Worm (Caenorhabditis elegans) whole organism, midembryonic: ENCODE results near the gene F32D8.11.

ENCODE experiments used
- ztf-23 ChIP-seq: fragments of 200-800 bp; sonication (Bioruptor generic); IDR thresholded peaks from 2 replicates; pipeline ENCODE4 v1.3.6; 2022; ENCODE audit warnings: missing genetic modification reagents, missing genetic modification characterization, missing compliant biosample characterization
- ztf-29 ChIP-seq: fragments of 200-800 bp; sonication (Bioruptor generic); IDR thresholded peaks from 2 replicates; pipeline ENCODE4 v1.3.6; 2022; ENCODE audit warnings: missing genetic modification reagents, missing genetic modification characterization, missing compliant biosample characterization

- TF ChIP-seq ztf-29 (GFP tag; lab: Robert Waterston, UW) (no peak), ztf-23 (GFP tag; lab: Robert Waterston, UW) (no peak)
These were observed 32.8 kb upstream of the F32D8.11 start, which contains the start of gene nas-31 for ce11 chrV:10921747-10922146.
